Fruit fly (Drosophila melanogaster): ENCODE measurements around the gene CG11382.

DNA sequence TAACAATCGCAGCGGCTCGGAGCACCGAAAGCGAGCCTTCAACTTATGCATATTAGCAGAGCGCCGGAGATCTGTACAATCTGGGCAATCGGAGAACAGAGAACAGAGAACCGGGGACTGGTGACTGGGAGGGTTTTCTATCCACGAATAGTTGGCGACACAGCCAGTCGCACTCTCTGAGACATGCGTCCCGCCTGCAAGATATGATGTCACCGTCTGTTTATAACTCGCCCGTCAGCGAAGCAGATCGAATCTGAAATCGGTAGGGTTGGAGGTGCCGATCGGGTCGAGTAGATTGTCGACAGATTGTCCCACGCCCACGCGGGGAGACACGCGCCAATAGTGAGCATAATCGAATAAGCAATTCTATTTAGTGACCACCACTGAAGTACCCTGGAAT, 32.3 kb downstream of the CG11382 start:
- TF ChIP-seq ovo (GFP tag; optimal IDR thresholded peaks at IDR 0.05) (no peak), cnc (optimal IDR thresholded peaks at IDR 0.05) (no peak), Hr96 (GFP tag; optimal IDR thresholded peaks at IDR 0.05) (no peak), CG5204 (GFP tag; optimal IDR thresholded peaks at IDR 0.05) (no peak), Mnt (GFP tag; optimal IDR thresholded peaks at IDR 0.05) (no peak), Clk (GFP tag; optimal IDR thresholded peaks at IDR 0.05) (no peak), CG11617 (GFP tag; optimal IDR thresholded peaks at IDR 0.05) (no peak), CG7101 (tag; optimal IDR thresholded peaks at IDR 0.05) (no peak), kay (GFP tag; ENCODE audit: borderline replicate concordance) (no peak), CG1620 (GFP tag; optimal IDR thresholded peaks at IDR 0.05) (no peak), pad (GFP tag; optimal IDR thresholded peaks at IDR 0.05) (no peak)
